Fruit fly (Drosophila melanogaster): ENCODE data around the gene RpL30.

- TF ChIP-seq psq (optimal IDR thresholded peaks at IDR 0.05) (no peak), CG8478 (optimal IDR thresholded peaks at IDR 0.05) (no peak)
Observed at dm6 chr2L:19019160-19019592, 10.1 kb upstream of the RpL30 start.

Data from whole organism.